Worm (Caenorhabditis elegans): Measurements from ENCODE around the gene klp-17.
A peak's percentile ranks its signal among the peaks of the same experiment; 100 is the strongest.

klp-17 gene

ce11 chrII:11476410-11476809 lies 9.0 kb upstream of the klp-17 start, which contains the start of gene W02B12.16:
TSS of gene W02B12.16 (minus strand) at chrII:11476510.
- TF ChIP-seq unc-62 (GFP tag; optimal IDR thresholded peaks at IDR 0.05) (no peak), lsy-2 (tag; optimal IDR thresholded peaks at IDR 0.05) (no peak), tbx-8 (GFP tag; optimal IDR thresholded peaks at IDR 0.05) (no peak), unc-39 (tag; optimal IDR thresholded peaks at IDR 0.05) (no peak), ces-1 (GFP tag; optimal IDR thresholded peaks at IDR 0.05) (no peak), ceh-43 (GFP tag; optimal IDR thresholded peaks at IDR 0.05) (no peak), pha-4 (tag; optimal IDR thresholded peaks at IDR 0.05) (no peak), nhr-28 (tag; optimal IDR thresholded peaks at IDR 0.05) (no peak), elt-1 (tag; optimal IDR thresholded peaks at IDR 0.05; ENCODE audit: borderline replicate concordance, insufficient read depth) (no peak), hlh-1 (tag; optimal IDR thresholded peaks at IDR 0.05) (no peak), lin-13 (tag; optimal IDR thresholded peaks at IDR 0.05) (no peak), mab-5 (tag; optimal IDR thresholded peaks at IDR 0.05) (no peak), blmp-1 (tag; optimal IDR thresholded peaks at IDR 0.05) (no peak), flh-1 (GFP tag; optimal IDR thresholded peaks at IDR 0.05) (no peak), nhr-2 (tag; optimal IDR thresholded peaks at IDR 0.05) (no peak), drap-1 (GFP tag; optimal IDR thresholded peaks at IDR 0.05) (no peak), snpc-4 (tag; optimal IDR thresholded peaks at IDR 0.05) (no peak)

ce11 chrII:11473525-11474181 lies 6.2 kb upstream of the klp-17 start, which contains the start of the genes metl-1 and W02B12.11:
TSS of gene metl-1 (minus strand) at chrII:11473575.
TSS of gene W02B12.11 (plus strand) at chrII:11473861.
- peak; percentile 70 for TF ChIP-seq M03D4.4 (tag; optimal IDR thresholded peaks at IDR 0.05)
- no peak for TF ChIP-seq elt-3 (tag; optimal IDR thresholded peaks at IDR 0.05)
- TF ChIP-seq ces-1 (GFP tag; optimal IDR thresholded peaks at IDR 0.05) = peak; percentile 82
- peak; percentile 54 for TF ChIP-seq drap-1 (GFP tag; optimal IDR thresholded peaks at IDR 0.05)
- peak; percentile 5 for TF ChIP-seq nhr-237 (tag; optimal IDR thresholded peaks at IDR 0.05)
- TF ChIP-seq ceh-43 (GFP tag; optimal IDR thresholded peaks at IDR 0.05) = peak; percentile 67
- TF ChIP-seq sptf-1 (tag; optimal IDR thresholded peaks at IDR 0.05) = peak; percentile 81
- TF ChIP-seq unc-120 (tag; optimal IDR thresholded peaks at IDR 0.05; ENCODE audit: poor library complexity, severe bottlenecking) = peak; percentile 34
- no peak for TF ChIP-seq ztf-11 (tag; optimal IDR thresholded peaks at IDR 0.05)
- TF ChIP-seq tbx-8 (GFP tag; optimal IDR thresholded peaks at IDR 0.05) = no peak
- TF ChIP-seq bed-3 (GFP tag; optimal IDR thresholded peaks at IDR 0.05) = peak; percentile 19
- TF ChIP-seq ham-2 (GFP tag; optimal IDR thresholded peaks at IDR 0.05) = no peak
- peak; percentile 53 for TF ChIP-seq mls-2 (tag; optimal IDR thresholded peaks at IDR 0.05)
- peak; percentile 80 for TF ChIP-seq lin-13 (tag; optimal IDR thresholded peaks at IDR 0.05)
- no peak for TF ChIP-seq nhr-28 (tag; optimal IDR thresholded peaks at IDR 0.05)
- peak; percentile 89 for TF ChIP-seq mep-1 (tag; optimal IDR thresholded peaks at IDR 0.05)
- TF ChIP-seq unc-39 (tag; optimal IDR thresholded peaks at IDR 0.05) = no peak
- peak; percentile 74 for TF ChIP-seq lsy-2 (tag; optimal IDR thresholded peaks at IDR 0.05)
- no peak for TF ChIP-seq nhr-76 (tag; optimal IDR thresholded peaks at IDR 0.05)
- TF ChIP-seq cnd-1 (tag; optimal IDR thresholded peaks at IDR 0.05) = peak; percentile 51
- TF ChIP-seq pha-4 (tag; optimal IDR thresholded peaks at IDR 0.05) = peak; percentile 69

ce11 chrII:11472542-11472941 lies 5.1 kb upstream of the klp-17 start:
- no peak for TF ChIP-seq ceh-83 (GFP tag; optimal IDR thresholded peaks at IDR 0.05)
- peak; percentile 7 for TF ChIP-seq elt-3 (tag; optimal IDR thresholded peaks at IDR 0.05)
- no peak for TF ChIP-seq pha-4 (tag; optimal IDR thresholded peaks at IDR 0.05)

- TF ChIP-seq nhr-28 (tag; optimal IDR thresholded peaks at IDR 0.05) = no peak
- TF ChIP-seq unc-39 (tag; optimal IDR thresholded peaks at IDR 0.05) = no peak
- TF ChIP-seq unc-120 (tag; optimal IDR thresholded peaks at IDR 0.05; ENCODE audit: poor library complexity, severe bottlenecking) = no peak
- no peak for TF ChIP-seq sptf-1 (tag; optimal IDR thresholded peaks at IDR 0.05)
- no peak for TF ChIP-seq snpc-4 (tag; optimal IDR thresholded peaks at IDR 0.05)
- no peak for TF ChIP-seq ces-1 (GFP tag; optimal IDR thresholded peaks at IDR 0.05)
- TF ChIP-seq elt-1 (tag; optimal IDR thresholded peaks at IDR 0.05; ENCODE audit: borderline replicate concordance, insufficient read depth) = no peak
- TF ChIP-seq cnd-1 (tag; optimal IDR thresholded peaks at IDR 0.05) = no peak
- no peak for TF ChIP-seq lin-13 (tag; optimal IDR thresholded peaks at IDR 0.05)
- TF ChIP-seq lin-32 (GFP tag; optimal IDR thresholded peaks at IDR 0.05) = no peak
- no peak for TF ChIP-seq nhr-76 (tag; optimal IDR thresholded peaks at IDR 0.05)
These were observed 4.5 kb upstream of the klp-17 start, which contains the start of gene mfn-1 for ce11 chrII:11471916-11472315. TSS of gene mfn-1 (minus strand) at chrII:11472016.

Data from whole organism, mixed stage, embryonic.